Fruit fly (Drosophila melanogaster): ENCODE results near the gene CG12502.

Gene CG12502

dm6 chr3L:887423-888097, 22.4 kb downstream of the CG12502 start (continued):
- TF ChIP-seq crol (GFP tag; IDR thresholded peaks at IDR 0.05): 0 out of 2 replicates have a peak, but pooled peaks have one; percentile 15
- TF ChIP-seq sens (GFP tag): peak; percentile 75
- TF ChIP-seq sug (tag; optimal IDR thresholded peaks at IDR 0.05): peak; percentile 84
- peak; percentile 95 for TF ChIP-seq exex (tag; optimal IDR thresholded peaks at IDR 0.05)
- TF ChIP-seq vvl (GFP tag; IDR thresholded peaks at IDR 0.05): 0 out of 2 replicates have a peak, but pooled peaks have one; percentile 9
- no peak for TF ChIP-seq Dip2 (GFP tag; IDR thresholded peaks at IDR 0.05)
- TF ChIP-seq CG12071 (GFP tag; optimal IDR thresholded peaks at IDR 0.05): peak; percentile 10
- TF ChIP-seq salm (tag; optimal IDR thresholded peaks at IDR 0.05): peak; percentile 34
- TF ChIP-seq gro (GFP tag; optimal IDR thresholded peaks at IDR 0.05): no peak
- peak; percentile 71 for TF ChIP-seq gcm (GFP tag; optimal IDR thresholded peaks at IDR 0.05)
- TF ChIP-seq Ets65A (GFP tag): peak; percentile 54
- TF ChIP-seq lola (GFP tag; optimal IDR thresholded peaks at IDR 0.05): no peak
- TF ChIP-seq Camta (GFP tag; optimal IDR thresholded peaks at IDR 0.05): no peak
- TF ChIP-seq HLHmδ (GFP tag; optimal IDR thresholded peaks at IDR 0.05): peak; percentile 21
- TF ChIP-seq Hmr (GFP tag; optimal IDR thresholded peaks at IDR 0.05): peak; percentile 29
- TF ChIP-seq mirr (GFP tag; optimal IDR thresholded peaks at IDR 0.05): peak; percentile 65
- peak; percentile 11 for TF ChIP-seq CG18262 (tag; optimal IDR thresholded peaks at IDR 0.05)
- peak; percentile 32 for TF ChIP-seq CG18599 (GFP tag; optimal IDR thresholded peaks at IDR 0.05)
- peak; percentile 53; the same call in 1 of the 2 replicates for TF ChIP-seq GATAe (GFP tag; conservative IDR thresholded peaks at IDR 0.05)
- TF ChIP-seq grn (GFP tag; optimal IDR thresholded peaks at IDR 0.05): peak; percentile 85
- no peak for TF ChIP-seq CG12104 (GFP tag; optimal IDR thresholded peaks at IDR 0.05)
- TF ChIP-seq Med (GFP tag): peak; percentile 54
- TF ChIP-seq gce (GFP tag; IDR thresholded peaks at IDR 0.05): 0 out of 3 replicates have a peak, but pooled peaks have one; percentile 12
- TF ChIP-seq CG13894 (tag; optimal IDR thresholded peaks at IDR 0.05): no peak
- TF ChIP-seq CG9727 (GFP tag; optimal IDR thresholded peaks at IDR 0.05): peak; percentile 34
- TF ChIP-seq Oaz (GFP tag; IDR thresholded peaks at IDR 0.05): no peak
- no peak for TF ChIP-seq Ravus (GFP tag; IDR thresholded peaks at IDR 0.05)
- TF ChIP-seq Eip74EF (GFP tag; optimal IDR thresholded peaks at IDR 0.05): peak in 1 of 2 experiments; percentile 34
- peak in 1 of 2 experiments; percentile 55 for TF ChIP-seq Pdp1 (GFP tag; optimal IDR thresholded peaks at IDR 0.05)
- TF ChIP-seq CG34376 (GFP tag; optimal IDR thresholded peaks at IDR 0.05): peak; percentile 81
- peak; percentile 12 for TF ChIP-seq pros (GFP tag; optimal IDR thresholded peaks at IDR 0.05)
- TF ChIP-seq tap (tag; optimal IDR thresholded peaks at IDR 0.05): peak; percentile 25

- no peak for TF ChIP-seq CG4730 (GFP tag; IDR thresholded peaks at IDR 0.05)
- peak in 1 of 2 experiments; percentile 67 for TF ChIP-seq Dfd (GFP tag; optimal IDR thresholded peaks at IDR 0.05)
These were observed 23.2 kb downstream of the CG12502 start for dm6 chr3L:888372-888771.

DNA sequence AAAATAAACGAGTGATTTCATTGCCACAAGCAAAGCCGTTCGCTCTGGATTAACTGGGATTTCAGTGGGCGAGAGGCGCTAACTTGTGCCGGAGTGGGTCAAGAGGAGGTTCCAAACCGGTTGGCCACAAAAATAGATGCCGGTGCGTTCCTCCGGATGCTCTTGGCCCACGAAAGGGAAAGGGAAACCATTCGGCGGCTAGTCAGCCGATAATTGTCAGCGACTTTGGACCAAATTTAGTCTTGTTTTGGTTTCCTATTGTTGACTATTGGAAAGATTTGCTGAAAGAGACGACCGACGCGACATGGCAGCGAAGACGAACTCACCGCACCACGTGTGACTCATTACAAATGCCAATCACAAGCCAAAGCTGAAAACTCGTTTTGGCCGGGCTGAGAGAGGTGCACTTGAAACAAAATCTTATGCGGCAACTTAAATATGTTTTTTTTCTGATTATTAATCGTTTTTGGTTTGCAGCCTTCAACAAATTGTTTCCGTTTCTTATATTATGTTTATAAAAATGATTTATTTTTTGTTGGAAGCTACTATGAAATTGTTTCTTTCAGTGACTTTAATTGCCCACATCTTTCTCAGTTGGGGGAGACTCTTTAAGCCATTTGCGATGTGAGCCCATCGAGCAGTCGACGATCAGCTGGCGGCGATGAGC, 30.3 kb downstream of the CG12502 start, which contains the start of gene CG34056:
Gene CG34056 (plus strand): TSS at position 638 of the 667 bp plus-strand sequence.
- TF ChIP-seq E2f2 (GFP tag; IDR thresholded peaks at IDR 0.05) (peak; percentile 76), CG3065 (GFP tag; optimal IDR thresholded peaks at IDR 0.05) (peak; percentile 56), CG8359 (GFP tag; optimal IDR thresholded peaks at IDR 0.05; ENCODE audit: borderline replicate concordance) (peak; percentile 82), CG10366 (GFP tag; IDR thresholded peaks at IDR 0.05) (peak; percentile 94), CG6689 (GFP tag; IDR thresholded peaks at IDR 0.05) (peak; percentile 96), CkIIα-i1 (GFP tag; IDR thresholded peaks at IDR 0.05) (peak; percentile 73), CG4282 (GFP tag; optimal IDR thresholded peaks at IDR 0.05) (no peak), Awh (GFP tag; IDR thresholded peaks at IDR 0.05) (peak; percentile 97), TFAM (GFP tag; optimal IDR thresholded peaks at IDR 0.05) (peak; percentile 49), CG4820 (GFP tag; optimal IDR thresholded peaks at IDR 0.05) (peak; percentile 94), CG3726 (GFP tag; IDR thresholded peaks at IDR 0.05) (peak; percentile 87), CG12744 (GFP tag; optimal IDR thresholded peaks at IDR 0.05) (peak; percentile 57), CG10543 (GFP tag; optimal IDR thresholded peaks at IDR 0.05) (peak; percentile 20), CG8089 (GFP tag; optimal IDR thresholded peaks at IDR 0.05) (peak; percentile 35)
